Worm (Caenorhabditis elegans) whole organism, L2 larva: ENCODE results near the gene F13H8.5.

ENCODE experiments used
- Y55F3AM.14 ChIP-seq: fragments of 200-800 bp; sonication (Bioruptor generic); optimal IDR thresholded peaks from 2 replicates; lab custom pipeline; 2018; ENCODE audit warnings: mild to moderate bottlenecking, missing genetic modification characterization, missing compliant biosample characterization
- ZK546.5 ChIP-seq: sonication (generic microtip); optimal IDR thresholded peaks from 2 replicates; lab custom pipeline; 2017; ENCODE audit warnings: missing biosample characterization, missing genetic modification characterization
- blmp-1 ChIP-seq: sonication (generic microtip); optimal IDR thresholded peaks from 2 replicates; lab custom pipeline; 2017; ENCODE audit warnings: missing genetic modification characterization, mild to moderate bottlenecking, missing compliant biosample characterization, antibody characterized with exemption, moderate library complexity; ENCODE audit not compliant: insufficient read depth
- ceh-16 ChIP-seq: fragments of 150-350 bp; optimal IDR thresholded peaks from 2 replicates; lab custom pipeline; 2014; ENCODE audit warnings: missing biosample characterization, missing genetic modification characterization
- dmd-4 ChIP-seq: sonication (generic microtip); optimal IDR thresholded peaks from 2 replicates; lab custom pipeline; 2017; ENCODE audit warnings: missing biosample characterization, missing genetic modification characterization
- egl-27 ChIP-seq: sonication (generic microtip); optimal IDR thresholded peaks from 3 replicates; lab custom pipeline; 2017; ENCODE audit warnings: missing biosample characterization, missing genetic modification reagents, missing genetic modification characterization
- elt-1 ChIP-seq: fragments of 150-350 bp; optimal IDR thresholded peaks from 2 replicates; lab custom pipeline; 2014; ENCODE audit warnings: missing biosample characterization, missing genetic modification characterization
- elt-3 ChIP-seq: sonication (generic microtip); optimal IDR thresholded peaks from 2 replicates; lab custom pipeline; 2017; ENCODE audit warnings: missing biosample characterization, missing genetic modification characterization
- fos-1 ChIP-seq: fragments of 150-350 bp; optimal IDR thresholded peaks from 2 replicates; lab custom pipeline; 2014; ENCODE audit warnings: missing biosample characterization, missing genetic modification characterization
- gmeb-1 ChIP-seq: fragments of 150-350 bp; optimal IDR thresholded peaks from 2 replicates; lab custom pipeline; 2014; ENCODE audit warnings: missing biosample characterization, missing genetic modification characterization
- lsy-2 ChIP-seq, 2 experiments: fragments of 150-350 bp in 1 of 2; sonication (generic microtip) in 1 of 2; optimal IDR thresholded peaks; 2 replicates each; lab custom pipeline; 2014 to 2017; ENCODE audit warnings: missing biosample characterization in 2 of 2, missing genetic modification characterization in 2 of 2
- mbf-1 ChIP-seq: sonication (generic microtip); optimal IDR thresholded peaks from 2 replicates; lab custom pipeline; 2017; ENCODE audit warnings: missing biosample characterization, missing genetic modification characterization
- mdl-1 ChIP-seq, 2 experiments: fragments of 150-350 bp in 1 of 2; sonication (generic microtip) in 1 of 2; optimal IDR thresholded peaks; 2 replicates each; lab custom pipeline; 2017; ENCODE audit warnings: missing biosample characterization in 2 of 2, missing genetic modification characterization in 2 of 2
- nhr-11 ChIP-seq: fragments of 150-350 bp; optimal IDR thresholded peaks from 2 replicates; lab custom pipeline; 2014; ENCODE audit warnings: missing biosample characterization, missing genetic modification characterization
- nhr-12 ChIP-seq: fragments of 150-350 bp; optimal IDR thresholded peaks from 2 replicates; lab custom pipeline; 2014; ENCODE audit warnings: missing biosample characterization, missing genetic modification characterization
- nhr-129 ChIP-seq: fragments of 150-350 bp; optimal IDR thresholded peaks from 2 replicates; lab custom pipeline; 2014; ENCODE audit warnings: missing biosample characterization, missing genetic modification characterization
- nhr-21 ChIP-seq: fragments of 150-350 bp; optimal IDR thresholded peaks from 2 replicates; lab custom pipeline; 2014; ENCODE audit warnings: missing biosample characterization, missing genetic modification characterization
- nhr-23 ChIP-seq: fragments of 150-350 bp; optimal IDR thresholded peaks from 2 replicates; lab custom pipeline; 2014; ENCODE audit warnings: missing biosample characterization, missing genetic modification reagents, missing genetic modification characterization
- nhr-25 ChIP-seq: fragments of 150-350 bp; sonication (generic microtip); optimal IDR thresholded peaks from 3 replicates; lab custom pipeline; 2014; ENCODE audit warnings: missing biosample characterization, missing genetic modification characterization
- nhr-6 ChIP-seq: fragments of 150-350 bp; optimal IDR thresholded peaks from 2 replicates; lab custom pipeline; 2014; ENCODE audit warnings: missing biosample characterization, missing genetic modification characterization
- nhr-77 ChIP-seq: fragments of 150-350 bp; optimal IDR thresholded peaks from 2 replicates; lab custom pipeline; 2014; ENCODE audit warnings: missing biosample characterization, missing genetic modification characterization
- sem-4 ChIP-seq: fragments of 150-350 bp; optimal IDR thresholded peaks from 2 replicates; lab custom pipeline; 2014; ENCODE audit warnings: missing biosample characterization, missing genetic modification reagents, missing genetic modification characterization
- skn-1 ChIP-seq: sonication (generic microtip); optimal IDR thresholded peaks from 2 replicates; lab custom pipeline; 2017; ENCODE audit warnings: missing biosample characterization, missing genetic modification characterization
- sma-3 ChIP-seq: sonication (generic microtip); optimal IDR thresholded peaks from 2 replicates; lab custom pipeline; 2016; ENCODE audit warnings: missing genetic modification reagents, missing genetic modification characterization, missing compliant biosample characterization
- sma-9 ChIP-seq, 2 experiments: fragments of 150-350 bp in 1 of 2; sonication (generic microtip) in 1 of 2; optimal IDR thresholded peaks; 2 replicates each; lab custom pipeline; 2014 to 2016; ENCODE audit warnings: missing genetic modification characterization in 2 of 2, mild to moderate bottlenecking in 1 of 2, missing biosample characterization in 1 of 2, missing compliant biosample characterization in 1 of 2, missing genetic modification reagents in 1 of 2, moderate library complexity in 1 of 2
- unc-39 ChIP-seq: fragments of 150-350 bp; optimal IDR thresholded peaks from 2 replicates; lab custom pipeline; 2014; ENCODE audit warnings: missing biosample characterization, missing genetic modification characterization
- unc-55 ChIP-seq: fragments of 150-350 bp; sonication (generic microtip); optimal IDR thresholded peaks from 3 replicates; lab custom pipeline; 2014; ENCODE audit warnings: missing biosample characterization, missing genetic modification reagents, missing genetic modification characterization
- unc-62 ChIP-seq: fragments of 150-350 bp; optimal IDR thresholded peaks from 2 replicates; lab custom pipeline; 2014; ENCODE audit warnings: missing biosample characterization, missing genetic modification reagents, missing genetic modification characterization
- zag-1 ChIP-seq: fragments of 150-350 bp; optimal IDR thresholded peaks from 2 replicates; lab custom pipeline; 2014; ENCODE audit warnings: missing biosample characterization, missing genetic modification characterization
- ztf-1 ChIP-seq: fragments of 200-800 bp; sonication (Bioruptor generic); conservative IDR thresholded peaks from 2 replicates; pipeline ENCODE4 v1.3.6; 2022; ENCODE audit warnings: missing genetic modification characterization, missing compliant biosample characterization
- ztf-4 ChIP-seq: fragments of 150-350 bp; optimal IDR thresholded peaks from 2 replicates; lab custom pipeline; 2014; ENCODE audit warnings: missing biosample characterization, missing genetic modification characterization

F13H8.5 gene

ce11 chrII:6247011-6247410 is 8.9 kb downstream of the F13H8.5 start, which contains the start of gene T24H7.2:
T24H7.2 (plus strand) TSS chrII:6247311.
- no peak for TF ChIP-seq ZK546.5 (tag; lab: Kevin White, UChicago)
- TF ChIP-seq blmp-1 = no peak
- TF ChIP-seq nhr-12 (tag; lab: Kevin White, UChicago) = no peak

- TF ChIP-seq sem-4 (tag; lab: Kevin White, UChicago) (no peak), sma-3 (GFP tag; lab: Kevin White, UChicago) (no peak), Y55F3AM.14 (GFP tag; lab: Kevin White, UChicago) (no peak), sma-9 (GFP tag; optimal IDR thresholded peaks at IDR 0.05; lab: Kevin White, UChicago) (no peak), sma-9 (tag; optimal IDR thresholded peaks at IDR 0.05; lab: Kevin White, UChicago) (no peak), blmp-1 (no peak), unc-62 (GFP tag; lab: Kevin White, UChicago) (no peak), unc-55 (no peak), ZK546.5 (tag; lab: Kevin White, UChicago) (no peak), mbf-1 (tag; lab: Kevin White, UChicago) (no peak), ztf-1 (GFP tag; lab: Robert Waterston, UW) (no peak)
Measured at ce11 chrII:6246054-6246453, 9.9 kb downstream of the F13H8.5 start, which contains the start of gene lelo-1. lelo-1 (plus strand) TSS chrII:6246354.

ce11 chrII:6245199-6245702 is 10.7 kb downstream of the F13H8.5 start, which contains the start of gene blos-4:
blos-4 (plus strand) TSS chrII:6245249.
- TF ChIP-seq lsy-2 (tag; optimal IDR thresholded peaks at IDR 0.05; lab: Kevin White, UChicago) = no peak
- TF ChIP-seq dmd-4 (tag; lab: Kevin White, UChicago) = no peak
- no peak for TF ChIP-seq unc-39 (tag; lab: Kevin White, UChicago)
- TF ChIP-seq ztf-1 (GFP tag; lab: Robert Waterston, UW) = no peak
- no peak for TF ChIP-seq nhr-11 (tag; lab: Kevin White, UChicago)
- peak; percentile 50 for TF ChIP-seq gmeb-1 (tag; lab: Kevin White, UChicago)
- no peak for TF ChIP-seq elt-3
- no peak for TF ChIP-seq mdl-1 (tag; optimal IDR thresholded peaks at IDR 0.05; lab: Kevin White, UChicago)

ce11 chrII:6244171-6244570 is 11.8 kb downstream of the F13H8.5 start, which contains the start of gene tat-4:
tat-4 (minus strand) TSS chrII:6244287.
- TF ChIP-seq nhr-23 (tag; lab: Kevin White, UChicago) (no peak), nhr-77 (tag; lab: Kevin White, UChicago) (no peak), nhr-6 (no peak), fos-1 (tag; lab: Kevin White, UChicago) (peak; percentile 89), Y55F3AM.14 (GFP tag; lab: Kevin White, UChicago) (no peak), dmd-4 (tag; lab: Kevin White, UChicago) (no peak), nhr-25 (tag; lab: Kevin White, UChicago) (no peak)

- TF ChIP-seq nhr-129 (tag; lab: Kevin White, UChicago) (no peak), skn-1 (tag; lab: Kevin White, UChicago) (no peak), ztf-4 (no peak), zag-1 (tag; lab: Kevin White, UChicago) (no peak), sma-3 (GFP tag; lab: Kevin White, UChicago) (no peak), unc-39 (tag; lab: Kevin White, UChicago) (no peak), nhr-6 (no peak), gmeb-1 (tag; lab: Kevin White, UChicago) (no peak), egl-27 (tag; lab: Kevin White, UChicago) (no peak), elt-1 (tag; lab: Kevin White, UChicago) (no peak), unc-62 (GFP tag; lab: Kevin White, UChicago) (no peak), nhr-21 (tag; lab: Kevin White, UChicago) (no peak), lsy-2 (tag; optimal IDR thresholded peaks at IDR 0.05; lab: Kevin White, UChicago) (no peak), elt-3 (no peak), ceh-16 (tag; lab: Kevin White, UChicago) (no peak)
Measured at ce11 chrII:6241758-6242157, 14.2 kb downstream of the F13H8.5 start, which contains the start of gene T24H7.8. T24H7.8 (plus strand) TSS chrII:6242058.
